Worm (Caenorhabditis elegans): ENCODE measurements around the gene utp-20.

The utp-20 gene

ce11 chrII:6591000-6591399, 54.8 kb downstream of the utp-20 start:
- TF ChIP-seq snpc-1.2 (GFP tag; IDR thresholded peaks at IDR 0.05) = peak; percentile 8; the same call in 1 of the 2 replicates
- peak; percentile 30; the same call in 1 of the 2 replicates for TF ChIP-seq T26A8.4 (GFP tag; IDR thresholded peaks at IDR 0.05)
- no peak for TF ChIP-seq daf-16 (GFP tag; optimal IDR thresholded peaks at IDR 0.05)
- TF ChIP-seq daf-16 (tag; optimal IDR thresholded peaks at IDR 0.05) = peak; percentile 19
- peak; percentile 50; the same call in 1 of the 2 replicates for TF ChIP-seq Y48G9A.11 (GFP tag; IDR thresholded peaks at IDR 0.05)
- peak; percentile 47; the same call in 1 of the 2 replicates for TF ChIP-seq arid-1 (GFP tag; conservative IDR thresholded peaks at IDR 0.05)
- no peak for TF ChIP-seq nhr-28 (tag; optimal IDR thresholded peaks at IDR 0.05)
- no peak for TF ChIP-seq skn-1 (tag; optimal IDR thresholded peaks at IDR 0.05)
- no peak for TF ChIP-seq dmd-6 (GFP tag; IDR thresholded peaks at IDR 0.05)
- no peak for TF ChIP-seq hlh-30 (tag; optimal IDR thresholded peaks at IDR 0.05; ENCODE audit: insufficient read depth)
- TF ChIP-seq lin-38 (GFP tag; IDR thresholded peaks at IDR 0.05) = peak; percentile 41
- no peak for TF ChIP-seq ceh-20 (GFP tag; IDR thresholded peaks at IDR 0.05)

- TF ChIP-seq hif-1 (tag; optimal IDR thresholded peaks at IDR 0.05) = no peak
- no peak for TF ChIP-seq set-16 (GFP tag; IDR thresholded peaks at IDR 0.05)
- TF ChIP-seq spr-1 (tag; optimal IDR thresholded peaks at IDR 0.05) = no peak
- no peak for TF ChIP-seq ZK546.5 (tag; optimal IDR thresholded peaks at IDR 0.05)
- no peak for TF ChIP-seq nhr-41 (GFP tag; IDR thresholded peaks at IDR 0.05)
- no peak for TF ChIP-seq tra-1 (GFP tag; IDR thresholded peaks at IDR 0.05)
- TF ChIP-seq dve-1 (tag; optimal IDR thresholded peaks at IDR 0.05; ENCODE audit: insufficient read depth) = no peak
- no peak for TF ChIP-seq mxl-2 (GFP tag; conservative IDR thresholded peaks at IDR 0.05)
- no peak for TF ChIP-seq Y75B8A.6 (GFP tag; IDR thresholded peaks at IDR 0.05)
- TF ChIP-seq Y105C5A.15 (GFP tag; IDR thresholded peaks at IDR 0.05) = no peak
- TF ChIP-seq dpl-1 (GFP tag; optimal IDR thresholded peaks at IDR 0.05) = no peak
- no peak for TF ChIP-seq lim-7 (GFP tag; IDR thresholded peaks at IDR 0.05)
- no peak for TF ChIP-seq pha-4 (GFP tag; IDR thresholded peaks at IDR 0.05)
- TF ChIP-seq pha-4 (tag; optimal IDR thresholded peaks at IDR 0.05) = no peak
- no peak for TF ChIP-seq cey-2 (tag; optimal IDR thresholded peaks at IDR 0.05; ENCODE audit: borderline replicate concordance, insufficient read depth)
- TF ChIP-seq nhr-76 (tag; optimal IDR thresholded peaks at IDR 0.05) = no peak
- TF ChIP-seq ceh-44 (GFP tag; IDR thresholded peaks at IDR 0.05) = no peak
- TF ChIP-seq mdl-1 (tag; optimal IDR thresholded peaks at IDR 0.05) = no peak
Observed at ce11 chrII:6592251-6592650, 56.1 kb downstream of the utp-20 start, which contains the start of gene C56C10.9. Gene C56C10.9 (minus strand): TSS chrII:6592351.

ce11 chrII:6594151-6594550, 58.0 kb downstream of the utp-20 start, which contains the start of gene aipr-1:
Gene aipr-1 (minus strand): TSS chrII:6594251.
- TF ChIP-seq ztf-11 (tag; optimal IDR thresholded peaks at IDR 0.05) = no peak
- no peak for TF ChIP-seq arid-1 (GFP tag; conservative IDR thresholded peaks at IDR 0.05)
- no peak for TF ChIP-seq F49E8.2 (tag; optimal IDR thresholded peaks at IDR 0.05; ENCODE audit: borderline replicate concordance)
- TF ChIP-seq nhr-102 (tag; optimal IDR thresholded peaks at IDR 0.05) = no peak
- TF ChIP-seq snpc-4 (tag; optimal IDR thresholded peaks at IDR 0.05) = no peak
- TF ChIP-seq ceh-44 (GFP tag; IDR thresholded peaks at IDR 0.05) = no peak
- TF ChIP-seq tag-97 (GFP tag; IDR thresholded peaks at IDR 0.05) = no peak
- no peak for TF ChIP-seq nhr-237 (tag; optimal IDR thresholded peaks at IDR 0.05)
- no peak for TF ChIP-seq fkh-10 (GFP tag; optimal IDR thresholded peaks at IDR 0.05)
- TF ChIP-seq egl-27 (tag; optimal IDR thresholded peaks at IDR 0.05) = no peak
- TF ChIP-seq jun-1 (tag; optimal IDR thresholded peaks at IDR 0.05) = no peak
- no peak for TF ChIP-seq daf-8 (GFP tag; IDR thresholded peaks at IDR 0.05)
- TF ChIP-seq ZK546.5 (tag; optimal IDR thresholded peaks at IDR 0.05) = no peak
- no peak for TF ChIP-seq hlh-11 (tag; optimal IDR thresholded peaks at IDR 0.05)
- no peak for TF ChIP-seq pqm-1 (tag; optimal IDR thresholded peaks at IDR 0.05)
- no peak for TF ChIP-seq T26A8.4 (GFP tag; IDR thresholded peaks at IDR 0.05)
- TF ChIP-seq daf-12 (tag; optimal IDR thresholded peaks at IDR 0.05) = no peak
- TF ChIP-seq duxl-1 (tag; optimal IDR thresholded peaks at IDR 0.05; ENCODE audit: poor library complexity) = no peak
- TF ChIP-seq spr-3 (GFP tag; optimal IDR thresholded peaks at IDR 0.05) = no peak
- no peak for TF ChIP-seq daf-16 (GFP tag; optimal IDR thresholded peaks at IDR 0.05)
- TF ChIP-seq daf-16 (tag; optimal IDR thresholded peaks at IDR 0.05) = no peak
